Fruit fly (Drosophila melanogaster): ENCODE data around the gene del.

dm6 chr2L:21096448-21096994 is 51.8 kb downstream of the del start, which contains the start of gene CG34136:
- TF ChIP-seq CG8478 (optimal IDR thresholded peaks at IDR 0.05) = no peak
- no peak for TF ChIP-seq CTCF (optimal IDR thresholded peaks at IDR 0.05)

Measured in S2 (cell line).